Fruit fly (Drosophila melanogaster): ENCODE measurements around the gene Scsalpha1.
A peak's percentile ranks its signal among the peaks of the same experiment; 100 is the strongest.

Scsalpha1 gene

dm6 chr3L:3855194-3855980, 41.4 kb downstream of the Scsalpha1 start (continued):
- TF ChIP-seq ab (GFP tag; optimal IDR thresholded peaks at IDR 0.05): no peak
- TF ChIP-seq pnt (GFP tag; optimal IDR thresholded peaks at IDR 0.05): no peak
- no peak for TF ChIP-seq knrl (GFP tag; IDR thresholded peaks at IDR 0.05; ENCODE audit: partially characterized antibody)
- TF ChIP-seq sens-2 (GFP tag; IDR thresholded peaks at IDR 0.05): no peak
- peak; percentile 13 for TF ChIP-seq CG12155 (GFP tag; optimal IDR thresholded peaks at IDR 0.05)
- TF ChIP-seq esg (GFP tag; conservative IDR thresholded peaks at IDR 0.05): peak; percentile 50
- TF ChIP-seq CG1792 (GFP tag; optimal IDR thresholded peaks at IDR 0.05): no peak
- TF ChIP-seq Fer3 (tag; optimal IDR thresholded peaks at IDR 0.05): no peak
- TF ChIP-seq slbo (GFP tag; IDR thresholded peaks at IDR 0.05): no peak
- TF ChIP-seq Rfx (GFP tag; IDR thresholded peaks at IDR 0.05): no peak
- TF ChIP-seq NfI (GFP tag; optimal IDR thresholded peaks at IDR 0.05): no peak
- TF ChIP-seq repo (GFP tag; optimal IDR thresholded peaks at IDR 0.05): no peak
- peak; percentile 66; the same call in 2 of the 3 replicates for TF ChIP-seq CG17361 (GFP tag; IDR thresholded peaks at IDR 0.05)
- no peak for TF ChIP-seq Ets97D (GFP tag; optimal IDR thresholded peaks at IDR 0.05)
- TF ChIP-seq ind (GFP tag; optimal IDR thresholded peaks at IDR 0.05): peak; percentile 8
- TF ChIP-seq CG16779 (GFP tag; IDR thresholded peaks at IDR 0.05): no peak
- no peak for TF ChIP-seq z (GFP tag; IDR thresholded peaks at IDR 0.05)
- peak; percentile 10 for TF ChIP-seq CG6813 (GFP tag; optimal IDR thresholded peaks at IDR 0.05)
- TF ChIP-seq CG18764 (GFP tag; optimal IDR thresholded peaks at IDR 0.05): no peak
- TF ChIP-seq Max (GFP tag; optimal IDR thresholded peaks at IDR 0.05): peak; percentile 4
- no peak for TF ChIP-seq schlank (tag; optimal IDR thresholded peaks at IDR 0.05)
- TF ChIP-seq Deaf1 (tag; optimal IDR thresholded peaks at IDR 0.05): peak; percentile 67
- peak; percentile 11 for TF ChIP-seq Jarid2 (GFP tag; optimal IDR thresholded peaks at IDR 0.05)
- peak in 1 of 2 experiments; percentile 65 for TF ChIP-seq eve (GFP tag; optimal IDR thresholded peaks at IDR 0.05)
- TF ChIP-seq Abd-B (GFP tag; optimal IDR thresholded peaks at IDR 0.05): peak; percentile 42
- TF ChIP-seq Mrtf (GFP tag; IDR thresholded peaks at IDR 0.05): no peak
- no peak for TF ChIP-seq bigmax (GFP tag; optimal IDR thresholded peaks at IDR 0.05)
- TF ChIP-seq tna (GFP tag; IDR thresholded peaks at IDR 0.05; ENCODE audit: partially characterized antibody): no peak
- peak in 1 of 2 experiments; percentile 1 for TF ChIP-seq chif (GFP tag; optimal IDR thresholded peaks at IDR 0.05)
- TF ChIP-seq CG9876 (GFP tag; optimal IDR thresholded peaks at IDR 0.05): no peak
- no peak for TF ChIP-seq CG11085 (GFP tag; IDR thresholded peaks at IDR 0.05)
- no peak for TF ChIP-seq CG3281 (GFP tag; optimal IDR thresholded peaks at IDR 0.05)
- TF ChIP-seq wor (GFP tag; IDR thresholded peaks at IDR 0.05): no peak
- no peak for TF ChIP-seq CG8478 (optimal IDR thresholded peaks at IDR 0.05)
- TF ChIP-seq Mes4 (GFP tag; optimal IDR thresholded peaks at IDR 0.05): no peak
- no peak for TF ChIP-seq Lpt (GFP tag; optimal IDR thresholded peaks at IDR 0.05)
- TF ChIP-seq sqz (GFP tag; optimal IDR thresholded peaks at IDR 0.05): peak; percentile 3
- peak; percentile 39 for TF ChIP-seq Med (GFP tag)
- TF ChIP-seq BEAF-32 (GFP tag; optimal IDR thresholded peaks at IDR 0.05): no peak
- TF ChIP-seq Dip2 (GFP tag; IDR thresholded peaks at IDR 0.05): no peak
- no peak for TF ChIP-seq Taf1 (GFP tag; IDR thresholded peaks at IDR 0.05)
- no peak for TF ChIP-seq CG34376 (GFP tag; optimal IDR thresholded peaks at IDR 0.05)
- no peak for TF ChIP-seq en (GFP tag; optimal IDR thresholded peaks at IDR 0.05)
- TF ChIP-seq Vsx1 (GFP tag; optimal IDR thresholded peaks at IDR 0.05): no peak
- TF ChIP-seq CG4707 (GFP tag; optimal IDR thresholded peaks at IDR 0.05): peak; percentile 32
- no peak for TF ChIP-seq CG3726 (GFP tag; IDR thresholded peaks at IDR 0.05)
- peak; percentile 42 for TF ChIP-seq Xbp1 (GFP tag; optimal IDR thresholded peaks at IDR 0.05)
- TF ChIP-seq wek (GFP tag; optimal IDR thresholded peaks at IDR 0.05): no peak
- no peak for TF ChIP-seq Side (GFP tag; optimal IDR thresholded peaks at IDR 0.05)
- no peak for TF ChIP-seq NC2β (GFP tag; optimal IDR thresholded peaks at IDR 0.05)
- no peak for TF ChIP-seq ato (GFP tag; IDR thresholded peaks at IDR 0.05; ENCODE audit: partially characterized antibody)

All from whole organism, embryonic.